Fruit fly (Drosophila melanogaster): ENCODE measurements around the gene ChLD3.

ChLD3 gene

dm6 chr2L:16709693-16710092, 29.0 kb upstream of the ChLD3 start (continued):
- TF ChIP-seq CG2875 (GFP tag; optimal IDR thresholded peaks at IDR 0.05) (peak; percentile 51), dmrt99B (tag; optimal IDR thresholded peaks at IDR 0.05) (peak; percentile 67), CG17359 (tag; optimal IDR thresholded peaks at IDR 0.05) (no peak), CG4328 (GFP tag; optimal IDR thresholded peaks at IDR 0.05) (no peak), cg (GFP tag; optimal IDR thresholded peaks at IDR 0.05) (no peak), CG31224 (GFP tag; IDR thresholded peaks at IDR 0.05) (no peak), CG10565 (GFP tag; optimal IDR thresholded peaks at IDR 0.05) (no peak), amos (GFP tag; IDR thresholded peaks at IDR 0.05; ENCODE audit: partially characterized antibody) (no peak), pros (GFP tag; optimal IDR thresholded peaks at IDR 0.05) (no peak), repo (GFP tag; optimal IDR thresholded peaks at IDR 0.05) (no peak), CG13894 (tag; optimal IDR thresholded peaks at IDR 0.05) (no peak), Bdp1 (GFP tag; optimal IDR thresholded peaks at IDR 0.05) (no peak), sqz (GFP tag; optimal IDR thresholded peaks at IDR 0.05) (no peak), ssp (GFP tag; IDR thresholded peaks at IDR 0.05) (peak; percentile 56), hb (GFP tag; IDR thresholded peaks at IDR 0.05; ENCODE audit: partially characterized antibody) (no peak), CG7963 (GFP tag; IDR thresholded peaks at IDR 0.05; ENCODE audit: partially characterized antibody) (no peak), CG14860 (GFP tag; IDR thresholded peaks at IDR 0.05; ENCODE audit: partially characterized antibody) (no peak), CG15514 (GFP tag; optimal IDR thresholded peaks at IDR 0.05) (no peak), CG6254 (GFP tag; optimal IDR thresholded peaks at IDR 0.05) (no peak), CG2889 (GFP tag; IDR thresholded peaks at IDR 0.05) (0 out of 3 replicates have a peak, but pooled peaks have one; percentile 54), Spps (tag; optimal IDR thresholded peaks at IDR 0.05) (no peak), CG5953 (GFP tag; IDR thresholded peaks at IDR 0.05) (peak; percentile 80), Ravus (GFP tag; IDR thresholded peaks at IDR 0.05) (peak; percentile 60), CG4424 (GFP tag; optimal IDR thresholded peaks at IDR 0.05) (no peak), CG10274 (GFP tag; optimal IDR thresholded peaks at IDR 0.05) (no peak), CG8944 (GFP tag; optimal IDR thresholded peaks at IDR 0.05) (no peak), trem (tag; optimal IDR thresholded peaks at IDR 0.05) (no peak), chinmo (GFP tag; IDR thresholded peaks at IDR 0.05; ENCODE audit: partially characterized antibody) (no peak), Xbp1 (GFP tag; optimal IDR thresholded peaks at IDR 0.05) (peak; percentile 73), nmo (GFP tag; optimal IDR thresholded peaks at IDR 0.05) (peak; percentile 74), CG10543 (GFP tag; optimal IDR thresholded peaks at IDR 0.05) (peak; percentile 6), zfh2 (GFP tag; optimal IDR thresholded peaks at IDR 0.05) (no peak), dpn (GFP tag; optimal IDR thresholded peaks at IDR 0.05) (peak in 1 of 2 experiments; percentile 69), trh (GFP tag; optimal IDR thresholded peaks at IDR 0.05) (peak; percentile 9), CG10959 (GFP tag; IDR thresholded peaks at IDR 0.05) (peak; percentile 9; the same call in 1 of the 2 replicates), CG12236 (GFP tag; optimal IDR thresholded peaks at IDR 0.05) (no peak), tll (GFP tag; optimal IDR thresholded peaks at IDR 0.05) (no peak), CG32772 (GFP tag; IDR thresholded peaks at IDR 0.05) (no peak), CHES-1-like (GFP tag; optimal IDR thresholded peaks at IDR 0.05) (peak; percentile 5), CG3065 (GFP tag; optimal IDR thresholded peaks at IDR 0.05) (no peak), dm (GFP tag; optimal IDR thresholded peaks at IDR 0.05) (no peak), CG30431 (GFP tag; optimal IDR thresholded peaks at IDR 0.05) (peak; percentile 38), HmgD (GFP tag; optimal IDR thresholded peaks at IDR 0.05) (no peak), ttk (GFP tag; IDR thresholded peaks at IDR 0.05) (peak; percentile 83), CG14667 (GFP tag; IDR thresholded peaks at IDR 0.05) (no peak), grau (tag; optimal IDR thresholded peaks at IDR 0.05) (peak; percentile 79), CG34224 (GFP tag; IDR thresholded peaks at IDR 0.05; ENCODE audit: partially characterized antibody) (no peak), Neu2 (GFP tag; optimal IDR thresholded peaks at IDR 0.05; ENCODE audit: borderline replicate concordance) (no peak), gro (GFP tag; optimal IDR thresholded peaks at IDR 0.05) (no peak), CG10366 (GFP tag; IDR thresholded peaks at IDR 0.05) (peak; percentile 83)

Data from whole organism, embryonic.